Worm (Caenorhabditis elegans) whole organism, L1 larva: ENCODE data around the gene F44E7.5.

Experiments used
- egl-27 ChIP-seq, 2 experiments: fragments of 150-350 bp in 1 of 2; sonication (generic microtip); optimal IDR thresholded peaks; 3 replicates each; lab custom pipeline; 2017 to 2018; ENCODE audit warnings: missing biosample characterization in 2 of 2, missing genetic modification characterization in 2 of 2, missing genetic modification reagents in 2 of 2
- elt-3 ChIP-seq, 6 experiments: fragments of 150-350 bp in 1 of 6; sonication (generic microtip); optimal IDR thresholded peaks; 2 replicates each; lab custom pipeline; 2017 to 2018; ENCODE audit warnings: missing biosample characterization in 6 of 6, missing genetic modification characterization in 6 of 6, inconsistent platforms in 1 of 6
- isw-1 ChIP-seq: fragments of 200-800 bp; sonication (Bioruptor generic); IDR thresholded peaks from 2 replicates; pipeline ENCODE4 v1.3.6; 2022; ENCODE audit warnings: missing genetic modification characterization, missing compliant biosample characterization
- lin-39 ChIP-seq: fragments of 150-350 bp; optimal IDR thresholded peaks from 2 replicates; lab custom pipeline; 2014; ENCODE audit warnings: missing biosample characterization, missing genetic modification reagents, missing genetic modification characterization
- lsy-2 ChIP-seq, 2 experiments: fragments of 150-350 bp; optimal IDR thresholded peaks; 2 replicates each; lab custom pipeline; 2014; ENCODE audit warnings: missing biosample characterization in 2 of 2, missing genetic modification characterization in 2 of 2
- unc-130 ChIP-seq: fragments of 150-350 bp; optimal IDR thresholded peaks from 2 replicates; lab custom pipeline; 2017; ENCODE audit warnings: missing biosample characterization, missing genetic modification characterization, inconsistent platforms

DNA sequence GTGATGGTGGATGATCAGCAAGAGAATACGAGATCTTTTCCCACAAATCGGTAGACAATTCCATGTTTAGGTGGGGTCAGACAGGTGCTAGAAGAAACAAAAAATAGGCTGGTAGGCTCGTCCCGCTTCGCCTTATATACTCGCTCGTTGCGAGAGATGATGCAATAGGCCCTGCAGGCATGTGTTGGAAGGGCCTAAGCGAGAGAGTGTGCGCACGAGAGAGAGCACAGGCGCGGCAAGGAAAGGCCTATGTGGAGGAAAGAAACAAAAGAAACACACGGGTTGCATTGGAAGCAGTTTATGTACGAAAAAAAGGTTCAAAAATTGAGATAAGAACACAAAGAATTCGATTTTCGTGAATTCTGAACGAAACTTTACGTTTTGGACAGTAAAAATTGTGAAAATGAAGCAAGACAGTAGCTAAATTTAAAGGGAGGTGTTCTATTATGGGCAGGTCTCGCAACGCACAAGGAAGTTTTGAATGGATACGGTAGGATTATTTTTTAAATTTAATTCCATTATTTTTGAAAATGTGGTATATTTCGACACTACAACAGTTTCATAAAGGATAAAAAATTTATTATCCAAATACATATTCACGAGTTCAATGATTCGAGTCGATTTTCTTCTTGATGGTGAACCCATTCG is at the start of gene F44E7.5:
- TF ChIP-seq elt-3 (tag; optimal IDR thresholded peaks at IDR 0.05; lab: Kevin White, UChicago) (peak in 3 of 6 experiments; percentile 11 to 74 (median 51)), unc-130 (tag; lab: Kevin White, UChicago) (no peak), egl-27 (tag; optimal IDR thresholded peaks at IDR 0.05; lab: Kevin White, UChicago) (no peak), lin-39 (no peak), lsy-2 (tag; optimal IDR thresholded peaks at IDR 0.05; lab: Kevin White, UChicago) (peak; percentile 20 to 46), isw-1 (GFP tag; lab: Robert Waterston, UW) (no peak)
